Fruit fly (Drosophila melanogaster) whole organism, embryonic: ENCODE measurements around the gene CG1309.
A peak's percentile ranks its signal among the peaks of the same experiment; 100 is the strongest.

ENCODE experiments used
- BEAF-32 ChIP-seq: fragments of 200-800 bp; sonication (Bioruptor generic); optimal IDR thresholded peaks from 3 replicates; lab custom pipeline; 2017; ENCODE audit warnings: missing biosample characterization, missing genetic modification characterization, mild to moderate bottlenecking, moderate library complexity, missing genetic modification reagents
- Blimp-1 ChIP-seq: fragments of 200-800 bp; sonication (Bioruptor generic); optimal IDR thresholded peaks from 3 replicates; lab custom pipeline; 2018; ENCODE audit warnings: missing biosample characterization, missing genetic modification characterization, mild to moderate bottlenecking, moderate library complexity, missing genetic modification reagents
- C15 ChIP-seq: fragments of 200-800 bp; sonication (Bioruptor generic); IDR thresholded peaks from 3 replicates; pipeline ENCODE4 v1.3.6; 2022; ENCODE audit warnings: missing biosample characterization, missing genetic modification characterization
- CG12071 ChIP-seq: fragments of 200-800 bp; sonication (Bioruptor generic); optimal IDR thresholded peaks from 3 replicates; lab custom pipeline; 2018; ENCODE audit warnings: missing biosample characterization, mild to moderate bottlenecking, missing genetic modification characterization
- CG13123 ChIP-seq: fragments of 200-800 bp; sonication (Bioruptor generic); optimal IDR thresholded peaks from 2 replicates; lab custom pipeline; 2016; ENCODE audit warnings: missing biosample characterization, missing genetic modification characterization
- CG14860 ChIP-seq: fragments of 200-800 bp; sonication (Bioruptor generic); IDR thresholded peaks from 3 replicates; pipeline ENCODE4 v1.3.6; 2022; ENCODE audit warnings: missing biosample characterization, missing genetic modification characterization; ENCODE audit not compliant: partially characterized antibody
- CG17359 ChIP-seq: fragments of 200-800 bp; sonication (Bioruptor generic); optimal IDR thresholded peaks from 3 replicates; lab custom pipeline; 2018; ENCODE audit warnings: missing biosample characterization, mild to moderate bottlenecking, missing genetic modification characterization, moderate library complexity
- CG17912 ChIP-seq: fragments of 200-800 bp; sonication (Bioruptor generic); optimal IDR thresholded peaks from 2 replicates; lab custom pipeline; 2018; ENCODE audit warnings: missing biosample characterization, mild to moderate bottlenecking, missing genetic modification characterization
- CG2120 ChIP-seq: fragments of 200-800 bp; sonication (Bioruptor generic); optimal IDR thresholded peaks from 3 replicates; lab custom pipeline; 2016; ENCODE audit warnings: missing biosample characterization, missing genetic modification characterization
- CG2199 ChIP-seq: fragments of 200-800 bp; sonication (Bioruptor generic); IDR thresholded peaks from 3 replicates; pipeline ENCODE4 v1.3.6; 2022; ENCODE audit warnings: missing biosample characterization, missing genetic modification characterization
- CG30020 ChIP-seq: fragments of 200-800 bp; optimal IDR thresholded peaks from 2 replicates; lab custom pipeline; 2019; ENCODE audit warnings: missing biosample characterization, mild to moderate bottlenecking, missing genetic modification characterization, moderate library complexity
- CG30403 ChIP-seq: fragments of 200-800 bp; sonication (Bioruptor generic); optimal IDR thresholded peaks from 3 replicates; lab custom pipeline; 2016; ENCODE audit warnings: missing biosample characterization, missing genetic modification characterization
- CG3065 ChIP-seq: fragments of 200-800 bp; sonication (Bioruptor generic); optimal IDR thresholded peaks from 2 replicates; lab custom pipeline; 2016; ENCODE audit warnings: missing biosample characterization, missing genetic modification characterization
- CG31365 ChIP-seq: fragments of 200-800 bp; sonication (Bioruptor generic); optimal IDR thresholded peaks from 2 replicates; lab custom pipeline; 2018; ENCODE audit warnings: missing biosample characterization, mild to moderate bottlenecking, missing genetic modification characterization
- CG7556 ChIP-seq: fragments of 200-800 bp; sonication (Bioruptor generic); optimal IDR thresholded peaks from 2 replicates; lab custom pipeline; 2017; ENCODE audit warnings: missing biosample characterization, mild to moderate bottlenecking, missing genetic modification characterization
- CG7928 ChIP-seq: fragments of 200-800 bp; sonication (Bioruptor generic); optimal IDR thresholded peaks from 2 replicates; lab custom pipeline; 2017; ENCODE audit warnings: missing biosample characterization, mild to moderate bottlenecking, missing genetic modification characterization
- Camta ChIP-seq: fragments of 200-800 bp; sonication (Bioruptor generic); optimal IDR thresholded peaks from 2 replicates; lab custom pipeline; 2016; ENCODE audit warnings: missing biosample characterization, missing genetic modification characterization
- Dbx ChIP-seq: fragments of 200-800 bp; sonication (Bioruptor generic); IDR thresholded peaks from 3 replicates; pipeline ENCODE4 v1.3.6; 2022; ENCODE audit warnings: missing biosample characterization, missing genetic modification characterization
- H15 ChIP-seq: fragments of 200-800 bp; sonication (Bioruptor generic); IDR thresholded peaks from 3 replicates; pipeline ENCODE4 v1.3.6; 2022; ENCODE audit warnings: missing biosample characterization, missing genetic modification characterization
- Hsf ChIP-seq: fragments of 200-800 bp; sonication (Bioruptor generic); optimal IDR thresholded peaks from 3 replicates; lab custom pipeline; 2016; ENCODE audit warnings: missing biosample characterization, missing genetic modification characterization
- Lhr ChIP-seq: fragments of 200-800 bp; sonication (Bioruptor generic); optimal IDR thresholded peaks from 3 replicates; lab custom pipeline; 2017; ENCODE audit warnings: mild to moderate bottlenecking, missing biosample characterization, missing genetic modification reagents, missing genetic modification characterization
- Lpt ChIP-seq: fragments of >200 bp; optimal IDR thresholded peaks from 2 replicates; lab custom pipeline; 2018; ENCODE audit warnings: missing biosample characterization, missing genetic modification characterization
- MTF-1 ChIP-seq: fragments of 200-800 bp; sonication (Bioruptor generic); optimal IDR thresholded peaks from 2 replicates; lab custom pipeline; 2018; ENCODE audit warnings: missing biosample characterization, mild to moderate bottlenecking, missing genetic modification characterization, borderline replicate concordance
- Mad ChIP-seq: fragments of 200-800 bp; sonication (Bioruptor generic); optimal IDR thresholded peaks from 2 replicates; lab custom pipeline; 2016; ENCODE audit warnings: missing biosample characterization, missing genetic modification characterization
- Mrtf ChIP-seq: fragments of 200-800 bp; sonication (Bioruptor generic); IDR thresholded peaks from 3 replicates; pipeline ENCODE4 v1.3.6; 2022; ENCODE audit warnings: missing biosample characterization, missing genetic modification characterization
- NK7.1 ChIP-seq: fragments of 200-800 bp; sonication (Bioruptor generic); optimal IDR thresholded peaks from 3 replicates; lab custom pipeline; 2016; ENCODE audit warnings: missing biosample characterization, missing genetic modification characterization
- Oaz ChIP-seq: fragments of 200-800 bp; sonication (Bioruptor generic); IDR thresholded peaks from 2 replicates; pipeline ENCODE4 v1.3.6; 2022; ENCODE audit warnings: missing biosample characterization, missing genetic modification characterization
- Pdp1 ChIP-seq, 2 experiments: fragments of 200-800 bp; sonication (Bioruptor generic); optimal IDR thresholded peaks; 3 replicates each; lab custom pipeline; 2016; ENCODE audit warnings: missing biosample characterization in 2 of 2, missing genetic modification characterization in 2 of 2, mild to moderate bottlenecking in 1 of 2, moderate library complexity in 1 of 2
- Side ChIP-seq: fragments of 200-800 bp; sonication (Bioruptor generic); optimal IDR thresholded peaks from 2 replicates; lab custom pipeline; 2016; ENCODE audit warnings: missing biosample characterization, missing genetic modification characterization
- Xbp1 ChIP-seq: fragments of 200-800 bp; sonication (Bioruptor generic); optimal IDR thresholded peaks from 3 replicates; lab custom pipeline; 2016; ENCODE audit warnings: missing biosample characterization, mild to moderate bottlenecking, missing genetic modification characterization
- br ChIP-seq: fragments of >200 bp; optimal IDR thresholded peaks from 2 replicates; lab custom pipeline; 2017
- cad ChIP-seq: fragments of >200 bp; optimal IDR thresholded peaks from 2 replicates; lab custom pipeline; 2017; ENCODE audit warnings: missing biosample characterization, missing genetic modification characterization
- cas ChIP-seq: fragments of 200-800 bp; sonication (Bioruptor generic); IDR thresholded peaks from 2 replicates; pipeline ENCODE4 v1.3.6; 2022; ENCODE audit warnings: missing biosample characterization, missing genetic modification characterization
- dysf ChIP-seq: fragments of 200-800 bp; sonication (Bioruptor generic); IDR thresholded peaks from 3 replicates; pipeline ENCODE4 v1.3.6; 2022; ENCODE audit warnings: missing biosample characterization, missing genetic modification characterization
- esg ChIP-seq: fragments of 200-800 bp; sonication (Bioruptor generic); conservative IDR thresholded peaks from 2 replicates; pipeline ENCODE4 v1.3.6; 2022; ENCODE audit warnings: missing biosample characterization, missing genetic modification characterization
- exex ChIP-seq: fragments of 200-800 bp; sonication (Bioruptor generic); optimal IDR thresholded peaks from 4 replicates; lab custom pipeline; 2018; ENCODE audit warnings: missing biosample characterization, mild to moderate bottlenecking, missing genetic modification characterization, moderate library complexity
- fd102C ChIP-seq: fragments of 200-800 bp; sonication (Bioruptor generic); optimal IDR thresholded peaks from 2 replicates; lab custom pipeline; 2018; ENCODE audit warnings: missing biosample characterization, mild to moderate bottlenecking, missing genetic modification characterization, moderate library complexity
- fd96Cb ChIP-seq: fragments of 200-800 bp; sonication (Bioruptor generic); optimal IDR thresholded peaks from 2 replicates; lab custom pipeline; 2018; ENCODE audit warnings: missing biosample characterization, mild to moderate bottlenecking, missing genetic modification characterization, moderate library complexity
- gcm ChIP-seq: fragments of 200-800 bp; sonication (Bioruptor generic); optimal IDR thresholded peaks from 2 replicates; lab custom pipeline; 2019; ENCODE audit warnings: missing biosample characterization, mild to moderate bottlenecking, missing genetic modification characterization, moderate library complexity
- grn ChIP-seq: fragments of 200-800 bp; sonication (Bioruptor generic); optimal IDR thresholded peaks from 3 replicates; lab custom pipeline; 2017; ENCODE audit warnings: missing biosample characterization, missing genetic modification characterization
- oc ChIP-seq: fragments of 200-800 bp; sonication (Bioruptor generic); optimal IDR thresholded peaks from 2 replicates; lab custom pipeline; 2018; ENCODE audit warnings: missing biosample characterization, mild to moderate bottlenecking, missing genetic modification characterization, moderate library complexity
- pho ChIP-seq: fragments of 200-800 bp; sonication (Bioruptor generic); optimal IDR thresholded peaks from 2 replicates; lab custom pipeline; 2016; ENCODE audit warnings: missing biosample characterization, missing genetic modification characterization
- phol ChIP-seq: fragments of 200-800 bp; sonication (Bioruptor generic); optimal IDR thresholded peaks from 3 replicates; lab custom pipeline; 2018; ENCODE audit warnings: missing biosample characterization, mild to moderate bottlenecking, missing genetic modification characterization, moderate library complexity
- ranshi ChIP-seq: fragments of 200-800 bp; sonication (Bioruptor generic); IDR thresholded peaks from 2 replicates; pipeline ENCODE4 v1.3.6; 2022; ENCODE audit warnings: missing biosample characterization, missing genetic modification characterization
- sens-2 ChIP-seq: fragments of 200-800 bp; sonication (Bioruptor generic); IDR thresholded peaks from 2 replicates; pipeline ENCODE4 v1.3.6; 2022; ENCODE audit warnings: missing biosample characterization, missing genetic modification characterization
- slou ChIP-seq: fragments of 200-800 bp; sonication (Bioruptor generic); optimal IDR thresholded peaks from 3 replicates; lab custom pipeline; 2016; ENCODE audit warnings: missing biosample characterization, missing genetic modification characterization
- sqz ChIP-seq: fragments of 200-800 bp; sonication (Bioruptor generic); optimal IDR thresholded peaks from 3 replicates; lab custom pipeline; 2018; ENCODE audit warnings: missing biosample characterization, mild to moderate bottlenecking, missing genetic modification characterization
- twi ChIP-seq: fragments of 200-800 bp; optimal IDR thresholded peaks from 2 replicates; lab custom pipeline; 2019; ENCODE audit warnings: missing biosample characterization, mild to moderate bottlenecking, missing genetic modification characterization, moderate library complexity
- vnd ChIP-seq: fragments of 200-800 bp; sonication (Bioruptor generic); IDR thresholded peaks from 3 replicates; pipeline ENCODE4 v1.3.6; 2022; ENCODE audit warnings: missing biosample characterization, missing genetic modification characterization; ENCODE audit not compliant: partially characterized antibody
- zen2 ChIP-seq: fragments of 200-800 bp; sonication (Bioruptor generic); IDR thresholded peaks from 3 replicates; pipeline ENCODE4 v1.3.6; 2022; ENCODE audit warnings: missing biosample characterization, missing genetic modification characterization; ENCODE audit not compliant: partially characterized antibody
- zfh1 ChIP-seq: fragments of 200-800 bp; sonication (Bioruptor generic); IDR thresholded peaks from 3 replicates; pipeline ENCODE4 v1.3.6; 2022; ENCODE audit warnings: missing biosample characterization, missing genetic modification characterization

The CG1309 gene

DNA sequence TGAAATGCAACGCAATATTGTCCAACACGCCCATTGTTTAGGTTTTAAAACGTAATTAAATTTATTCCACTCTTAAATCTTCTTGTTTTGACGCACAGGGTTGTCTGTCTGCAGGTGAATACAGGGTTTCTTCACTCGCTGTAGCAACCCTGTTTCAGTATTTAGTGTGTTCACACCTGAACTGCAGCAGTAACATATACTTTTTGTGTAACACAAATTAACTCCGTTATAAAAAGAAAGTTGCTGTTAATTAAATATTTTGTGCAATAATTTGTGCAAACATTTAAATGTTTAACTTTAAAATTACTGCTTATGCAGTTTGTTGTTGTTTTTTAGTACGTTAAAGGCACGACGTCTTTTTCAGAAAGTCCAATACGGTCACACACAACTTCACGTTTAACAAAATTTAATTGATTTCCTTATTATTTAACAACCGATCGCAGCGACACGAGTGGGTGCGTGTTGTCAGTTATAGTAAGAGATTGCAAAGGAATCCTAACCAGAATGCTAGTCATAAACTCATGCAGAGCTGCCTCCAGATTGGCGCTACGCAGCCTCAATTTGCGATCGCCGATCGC lies 33.0 kb downstream of the CG1309 start, which contains the start of the genes CG15012 and Fdx2 (continued):
- TF ChIP-seq MTF-1 (GFP tag; lab: Kevin White, UChicago) (no peak), CG14860 (GFP tag; lab: Robert Waterston, UW) (no peak), Camta (GFP tag; lab: Kevin White, UChicago) (peak; percentile 7), cas (no peak), Mad (GFP tag; lab: Kevin White, UChicago) (peak; percentile 29), CG2120 (peak; percentile 46), cad (GFP tag; lab: Kevin White, UChicago) (no peak), slou (GFP tag; lab: Kevin White, UChicago) (peak; percentile 8), pho (GFP tag; lab: Kevin White, UChicago) (no peak), grn (GFP tag; lab: Kevin White, UChicago) (no peak), C15 (GFP tag; lab: Robert Waterston, UW) (no peak), CG12071 (GFP tag; lab: Kevin White, UChicago) (no peak), BEAF-32 (peak; percentile 46), fd102C (GFP tag; lab: Kevin White, UChicago) (no peak), br (lab: Kevin White, UChicago) (no peak), gcm (GFP tag; lab: Kevin White, UChicago) (no peak), esg (GFP tag; lab: Robert Waterston, UW) (no peak), Dbx (no peak), Hsf (GFP tag; lab: Kevin White, UChicago) (peak; percentile 34), fd96Cb (tag; lab: Kevin White, UChicago) (no peak), zen2 (GFP tag; lab: Robert Waterston, UW) (no peak), CG17359 (tag; lab: Kevin White, UChicago) (no peak), CG7556 (GFP tag; lab: Kevin White, UChicago) (no peak), Blimp-1 (GFP tag; lab: Kevin White, UChicago) (peak; percentile 22), zfh1 (GFP tag; lab: Robert Waterston, UW) (peak; percentile 27; the same call in 1 of the 3 replicates), exex (tag; lab: Kevin White, UChicago) (peak; percentile 19), CG31365 (tag; lab: Kevin White, UChicago) (no peak), phol (tag; lab: Kevin White, UChicago) (peak; percentile 68), Xbp1 (GFP tag; lab: Kevin White, UChicago) (peak; percentile 42), NK7.1 (GFP tag; lab: Kevin White, UChicago) (no peak), oc (tag; lab: Kevin White, UChicago) (no peak), Pdp1 (GFP tag; optimal IDR thresholded peaks at IDR 0.05; lab: Kevin White, UChicago) (peak in 1 of 2 experiments; percentile 82), dysf (no peak), CG3065 (GFP tag; lab: Kevin White, UChicago) (no peak), Mrtf (GFP tag; lab: Robert Waterston, UW) (no peak), CG7928 (GFP tag; lab: Kevin White, UChicago) (peak; percentile 76), ranshi (no peak), CG30020 (tag; lab: Kevin White, UChicago) (peak; percentile 84), Lpt (GFP tag; lab: Kevin White, UChicago) (no peak), sens-2 (GFP tag; lab: Robert Waterston, UW) (no peak), H15 (GFP tag; lab: Robert Waterston, UW) (no peak), CG13123 (no peak), vnd (GFP tag; lab: Robert Waterston, UW) (no peak), Oaz (GFP tag; lab: Robert Waterston, UW) (no peak), Side (GFP tag; lab: Kevin White, UChicago) (no peak), CG17912 (GFP tag; lab: Kevin White, UChicago) (no peak), sqz (no peak), CG30403 (GFP tag; lab: Kevin White, UChicago) (no peak), CG2199 (GFP tag; lab: Robert Waterston, UW) (no peak), twi (peak; percentile 7), Lhr (GFP tag; lab: Kevin White, UChicago) (peak; percentile 46)
